Fruit fly (Drosophila melanogaster): ENCODE measurements around the gene Calx.

Calx gene

dm6 chr3R:20949749-20950676 lies 28.0 kb upstream of the Calx start (continued):
- TF ChIP-seq CG6765 (GFP tag; optimal IDR thresholded peaks at IDR 0.05) (no peak), ham (GFP tag; IDR thresholded peaks at IDR 0.05) (no peak), CHES-1-like (GFP tag; optimal IDR thresholded peaks at IDR 0.05) (no peak), CG9932 (GFP tag; IDR thresholded peaks at IDR 0.05) (no peak; the same call in 1 of the 2 replicates), Sin3A (optimal IDR thresholded peaks at IDR 0.05) (no peak), vnd (GFP tag; IDR thresholded peaks at IDR 0.05; ENCODE audit: partially characterized antibody) (no peak), Atf6 (GFP tag; IDR thresholded peaks at IDR 0.05) (no peak), ind (GFP tag; optimal IDR thresholded peaks at IDR 0.05) (peak; percentile 5), Pdp1 (GFP tag; optimal IDR thresholded peaks at IDR 0.05) (peak in 1 of 2 experiments; percentile 49), CG7372 (GFP tag; IDR thresholded peaks at IDR 0.05) (no peak), Xbp1 (GFP tag; optimal IDR thresholded peaks at IDR 0.05) (no peak), pfk (GFP tag; optimal IDR thresholded peaks at IDR 0.05) (no peak), CG17568 (GFP tag; optimal IDR thresholded peaks at IDR 0.05) (no peak), ase (GFP tag; IDR thresholded peaks at IDR 0.05) (no peak), CG15601 (tag; optimal IDR thresholded peaks at IDR 0.05) (no peak), CG31388 (GFP tag; optimal IDR thresholded peaks at IDR 0.05) (no peak), sens-2 (GFP tag; IDR thresholded peaks at IDR 0.05) (no peak), amos (GFP tag; IDR thresholded peaks at IDR 0.05; ENCODE audit: partially characterized antibody) (no peak; the same call in 1 of the 2 replicates), Hr51 (GFP tag; optimal IDR thresholded peaks at IDR 0.05) (peak in 1 of 2 experiments; percentile 71), CG12236 (GFP tag; optimal IDR thresholded peaks at IDR 0.05) (no peak), ato (GFP tag; IDR thresholded peaks at IDR 0.05; ENCODE audit: partially characterized antibody) (no peak), cwo (GFP tag; optimal IDR thresholded peaks at IDR 0.05) (peak; percentile 45), CG11560 (tag; IDR thresholded peaks at IDR 0.05) (no peak), CG6854 (GFP tag; optimal IDR thresholded peaks at IDR 0.05) (peak; percentile 37), CG18599 (GFP tag; optimal IDR thresholded peaks at IDR 0.05) (peak; percentile 52), Dp (GFP tag; optimal IDR thresholded peaks at IDR 0.05) (no peak), CG9437 (GFP tag; optimal IDR thresholded peaks at IDR 0.05) (peak; percentile 31), Ptx1 (GFP tag; IDR thresholded peaks at IDR 0.05) (no peak), stwl (tag; optimal IDR thresholded peaks at IDR 0.05) (no peak), bcd (GFP tag; optimal IDR thresholded peaks at IDR 0.05) (no peak), CG9215 (GFP tag; IDR thresholded peaks at IDR 0.05) (peak; percentile 30; the same call in 1 of the 2 replicates), lilli (GFP tag; optimal IDR thresholded peaks at IDR 0.05) (peak; percentile 9), zfh2 (GFP tag; optimal IDR thresholded peaks at IDR 0.05) (no peak), CG2199 (GFP tag; IDR thresholded peaks at IDR 0.05) (no peak; the same call in 2 of the 3 replicates), CG13123 (GFP tag; optimal IDR thresholded peaks at IDR 0.05) (no peak), CG11695 (GFP tag; IDR thresholded peaks at IDR 0.05) (0 out of 3 replicates have a peak, but pooled peaks have one; percentile 31), CG31365 (tag; optimal IDR thresholded peaks at IDR 0.05) (no peak), Scr (GFP tag; IDR thresholded peaks at IDR 0.05; ENCODE audit: partially characterized antibody) (no peak), Lpt (GFP tag; optimal IDR thresholded peaks at IDR 0.05) (no peak), abd-A (tag; optimal IDR thresholded peaks at IDR 0.05) (peak; percentile 94), CG6654 (GFP tag; optimal IDR thresholded peaks at IDR 0.05) (no peak), CG1832 (GFP tag; optimal IDR thresholded peaks at IDR 0.05) (no peak), rib (GFP tag; IDR thresholded peaks at IDR 0.05) (no peak), CG8944 (GFP tag; optimal IDR thresholded peaks at IDR 0.05) (no peak), CG1602 (GFP tag; optimal IDR thresholded peaks at IDR 0.05) (no peak), toy (GFP tag; IDR thresholded peaks at IDR 0.05) (no peak), jumu (GFP tag; optimal IDR thresholded peaks at IDR 0.05) (peak; percentile 19), zf30C (GFP tag; optimal IDR thresholded peaks at IDR 0.05) (no peak), Camta (GFP tag; optimal IDR thresholded peaks at IDR 0.05) (no peak)
